Fruit fly (Drosophila melanogaster) whole organism, larva: ENCODE measurements around the gene Pgant7.
A peak's percentile ranks its signal among the peaks of the same experiment; 100 is the strongest.

Experiments
- noc ChIP-seq: fragments of 200-800 bp; sonication (Bioruptor generic); optimal IDR thresholded peaks from 3 replicates; lab custom pipeline; 2019; ENCODE audit warnings: missing biosample characterization, mild to moderate bottlenecking, missing genetic modification characterization, moderate library complexity

Pgant7 gene

DNA sequence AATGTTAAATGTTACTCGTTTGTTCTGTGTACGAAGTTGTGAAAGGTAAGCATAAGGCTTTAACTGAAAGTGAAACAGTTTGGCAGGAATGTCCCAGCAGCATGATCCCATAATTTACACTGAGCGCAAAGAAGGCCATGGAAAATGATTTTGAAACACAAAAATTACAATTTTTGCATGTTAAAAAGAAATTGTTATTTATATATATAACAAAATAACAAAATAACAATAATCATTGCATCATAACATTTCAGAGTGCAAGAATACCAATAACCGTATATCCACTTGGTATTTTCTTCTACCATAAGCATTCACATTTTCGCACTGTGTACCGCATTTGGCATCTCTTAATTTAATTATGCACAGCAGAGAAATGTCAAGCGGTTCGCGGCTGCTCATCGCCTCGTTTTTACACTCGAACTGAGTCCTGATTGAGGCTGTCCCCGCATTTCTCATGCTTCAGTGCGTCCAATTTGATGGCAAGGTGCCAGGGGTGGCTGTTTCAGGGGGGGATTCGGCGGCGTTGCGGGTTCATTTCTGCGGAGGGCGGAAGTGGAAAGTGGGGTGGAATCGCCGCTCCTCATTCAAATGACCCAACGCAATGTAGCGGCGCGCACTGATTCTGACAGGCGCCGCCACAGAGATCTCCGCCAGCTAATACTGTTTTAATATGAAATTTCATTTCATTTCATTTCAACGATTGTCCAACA is 22.8 kb upstream of the Pgant7 start, which contains the start of gene CG6481:
CG6481 (minus strand) TSS at position 51 of the 710 bp plus-strand sequence.
- TF ChIP-seq noc = no peak

DNA sequence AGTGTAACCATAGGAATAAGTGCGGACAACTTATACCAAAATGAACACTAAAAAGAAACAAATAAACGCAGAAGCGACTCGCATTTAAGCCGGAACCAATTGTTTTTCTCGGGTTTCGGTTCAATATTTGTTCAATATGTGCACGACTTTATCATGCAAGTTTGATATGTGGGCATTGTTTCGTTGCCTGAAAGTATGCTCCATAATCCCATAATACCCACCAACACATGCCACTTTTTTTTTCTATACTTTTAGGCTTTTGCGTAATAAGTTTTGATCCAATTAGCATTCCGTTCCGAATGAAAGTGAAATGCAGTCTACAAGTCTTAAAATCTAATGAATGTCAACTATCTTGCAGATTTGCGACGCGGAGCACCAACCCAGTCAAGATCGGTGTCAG is 20.6 kb upstream of the Pgant7 start:
- no peak for TF ChIP-seq noc

DNA sequence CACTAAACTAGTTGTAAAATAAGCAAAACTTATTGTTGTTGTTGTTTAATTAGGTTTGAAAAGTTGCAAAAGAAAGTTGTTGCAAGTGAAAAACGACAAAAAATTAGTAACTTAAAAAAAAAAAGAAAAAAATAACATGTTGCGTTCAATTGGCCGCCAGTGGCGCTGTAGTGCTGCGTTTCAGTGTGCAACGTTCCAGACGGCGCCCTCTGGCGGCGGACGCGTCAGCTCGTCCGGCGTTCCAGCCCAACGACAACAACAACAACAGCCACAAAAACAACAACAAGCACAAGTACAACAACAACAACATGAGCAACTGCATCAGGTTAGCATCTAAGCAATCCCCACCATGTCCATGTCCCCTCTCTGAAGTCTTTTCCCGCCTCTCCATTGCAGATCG is 17.6 kb upstream of the Pgant7 start:
- TF ChIP-seq noc = no peak

DNA sequence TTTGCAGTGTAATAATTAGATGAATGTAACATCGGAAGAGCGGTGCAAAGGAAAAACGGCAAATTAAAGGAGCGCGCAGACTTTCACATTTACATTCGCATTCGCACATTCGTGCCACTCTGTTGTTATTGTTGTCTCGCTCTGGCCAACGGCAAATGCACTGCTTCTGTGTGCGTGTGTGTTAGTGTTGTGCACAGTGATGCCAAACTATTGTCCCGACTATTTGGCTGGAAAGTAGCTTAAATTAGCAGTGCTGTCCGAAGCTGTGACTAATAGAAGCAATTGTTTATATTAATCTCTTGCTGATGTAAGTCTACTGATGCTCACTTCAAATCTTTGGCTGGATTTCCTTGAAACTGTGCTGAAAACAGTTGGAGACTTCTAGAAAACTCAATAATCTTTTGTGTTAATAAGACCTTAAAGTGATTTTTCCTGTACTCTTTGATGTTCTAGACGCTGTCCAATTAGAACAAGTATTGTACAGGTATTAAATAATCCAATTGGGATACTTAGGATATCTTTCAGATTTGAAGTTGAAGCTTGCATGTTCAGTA is 16.3 kb upstream of the Pgant7 start:
- TF ChIP-seq noc = no peak

DNA sequence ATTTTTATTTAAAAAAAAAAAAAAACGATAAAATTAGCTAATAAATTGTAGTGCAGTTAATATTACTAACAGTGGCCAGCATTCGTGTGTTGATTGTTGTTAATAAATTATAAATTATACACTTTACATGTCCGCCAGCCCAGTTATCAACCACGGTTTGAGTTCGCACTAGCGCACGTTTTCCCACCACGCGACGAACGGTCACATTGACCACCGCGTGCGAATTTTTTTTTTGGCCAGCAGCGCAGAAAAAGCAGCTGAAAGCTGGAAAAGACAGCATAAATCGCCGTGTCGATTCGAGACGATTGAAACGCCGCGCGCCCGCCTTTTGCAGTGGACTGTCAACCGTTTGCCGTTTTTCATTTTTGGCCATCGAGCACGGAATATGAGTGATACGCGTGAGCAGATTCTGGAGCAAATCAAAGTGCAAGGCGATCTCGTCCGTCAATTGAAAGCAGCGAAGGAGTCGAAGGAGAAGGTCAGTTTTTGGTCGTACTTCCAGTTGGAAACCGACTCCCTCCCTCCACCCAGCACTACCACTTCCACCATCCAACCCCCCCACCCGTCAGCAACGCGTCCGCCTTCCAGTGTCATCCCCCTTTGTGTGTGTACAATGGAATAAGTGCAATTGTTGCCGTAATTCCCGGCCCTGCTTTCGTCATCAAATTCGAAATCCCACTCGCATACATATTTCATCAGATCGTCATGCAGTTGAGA is 15.6 kb upstream of the Pgant7 start, which contains the start of the genes Bx and HisRS:
Bx (plus strand) TSS at position 224 of the 717 bp plus-strand sequence.
HisRS (plus strand) TSS at position 224 of the 717 bp plus-strand sequence.
- no peak for TF ChIP-seq noc

DNA sequence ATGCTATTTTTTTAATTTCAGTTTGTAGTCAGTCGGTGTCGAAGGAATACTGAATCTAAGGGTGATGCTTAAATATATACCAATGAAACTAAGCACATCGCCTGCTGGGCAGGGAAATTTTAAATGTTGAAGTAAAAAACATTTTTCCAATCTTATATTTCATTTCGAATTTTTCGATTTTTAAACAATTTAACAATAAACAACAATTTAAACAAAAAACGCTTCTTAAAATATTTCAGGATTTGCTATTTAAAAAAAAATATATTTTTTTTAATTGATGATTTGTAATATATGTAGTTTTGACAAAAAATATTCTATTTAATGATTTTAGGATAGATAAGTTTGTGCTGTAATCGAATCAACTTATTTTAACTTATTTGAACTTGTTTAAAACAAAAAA is 15.0 kb upstream of the Pgant7 start, which contains the start of gene CG6470:
CG6470 (minus strand) TSS at position 101 of the 400 bp plus-strand sequence.
- no peak for TF ChIP-seq noc

DNA sequence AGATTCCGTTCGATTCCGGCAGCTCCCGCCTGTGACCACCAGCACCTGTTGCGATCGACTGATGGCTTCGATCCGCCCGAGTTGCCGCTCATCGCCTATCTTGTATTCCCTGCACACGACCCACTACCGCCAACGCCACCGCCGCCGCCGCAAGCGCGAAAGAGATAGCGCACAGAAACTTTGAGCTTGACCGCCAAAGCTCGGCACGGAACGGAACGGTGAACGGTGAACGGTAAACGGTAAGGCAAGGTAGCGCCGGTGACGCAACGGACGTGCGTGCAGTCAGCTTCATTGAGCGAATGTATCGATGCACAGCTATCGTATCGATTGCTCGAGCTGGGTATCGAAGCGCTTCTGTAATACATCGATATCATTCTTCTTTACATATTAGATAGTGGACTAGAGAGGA is 12.5 kb upstream of the Pgant7 start, which contains the start of gene Ggt-1:
Ggt-1 (minus strand) TSS at position 251 of the 409 bp plus-strand sequence.
- TF ChIP-seq noc = no peak

DNA sequence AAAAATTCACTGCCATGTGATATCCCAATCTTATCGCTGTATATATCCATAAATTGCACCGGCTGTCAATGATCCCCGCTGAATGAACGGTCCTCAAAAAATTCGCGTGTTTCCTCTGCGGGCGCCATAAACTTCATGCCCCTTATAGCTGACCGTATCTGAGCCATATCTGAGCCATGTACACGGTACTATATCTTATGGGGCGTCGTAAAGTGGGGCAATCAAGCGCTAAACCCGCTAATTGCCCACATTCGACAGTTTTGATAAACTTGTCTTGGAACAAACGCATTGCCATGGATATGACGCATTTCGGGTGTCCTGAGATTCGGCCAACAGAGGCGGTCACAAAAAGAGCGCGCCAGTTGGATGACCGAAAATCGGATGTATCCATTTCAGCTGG is 11.1 kb upstream of the Pgant7 start:
- no peak for TF ChIP-seq noc

DNA sequence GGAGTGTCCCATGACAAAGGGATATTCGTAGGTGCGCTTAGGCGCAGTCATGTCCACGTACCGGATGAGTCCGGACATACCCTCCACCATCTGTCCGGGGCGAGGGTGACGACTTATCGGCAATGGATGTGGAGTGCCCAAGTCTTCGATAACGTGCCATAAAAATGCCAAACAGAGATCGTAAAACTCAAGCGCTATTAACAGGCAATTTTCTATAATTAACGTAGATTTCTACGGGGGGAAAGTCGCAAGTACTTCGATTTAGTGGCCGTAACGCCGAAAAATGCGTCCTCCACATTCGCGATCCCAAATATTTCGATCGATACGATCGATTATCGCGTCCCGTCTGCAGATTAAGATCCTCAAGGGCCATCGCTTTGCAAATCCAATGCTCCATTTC is 9.6 kb upstream of the Pgant7 start:
- TF ChIP-seq noc = no peak

DNA sequence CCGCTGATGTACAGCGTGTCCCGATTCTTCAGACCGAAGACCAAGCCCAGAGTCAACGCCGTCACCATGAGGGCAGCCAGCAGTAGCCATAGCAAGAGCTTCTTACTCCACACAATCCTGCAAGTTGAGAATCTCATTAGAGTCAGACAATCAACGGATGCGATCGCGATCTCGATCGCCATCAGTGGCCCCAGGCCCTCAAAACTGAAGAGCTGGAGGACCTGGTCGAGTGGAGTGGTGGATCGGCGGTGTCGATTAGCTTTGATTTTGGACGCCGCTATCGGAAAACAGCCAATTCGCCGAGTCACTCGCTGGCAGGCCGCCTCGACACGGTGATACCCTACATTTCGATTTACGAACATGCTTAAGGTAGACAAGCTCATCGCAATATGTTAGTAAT is 8.8 kb upstream of the Pgant7 start:
- TF ChIP-seq noc = no peak

DNA sequence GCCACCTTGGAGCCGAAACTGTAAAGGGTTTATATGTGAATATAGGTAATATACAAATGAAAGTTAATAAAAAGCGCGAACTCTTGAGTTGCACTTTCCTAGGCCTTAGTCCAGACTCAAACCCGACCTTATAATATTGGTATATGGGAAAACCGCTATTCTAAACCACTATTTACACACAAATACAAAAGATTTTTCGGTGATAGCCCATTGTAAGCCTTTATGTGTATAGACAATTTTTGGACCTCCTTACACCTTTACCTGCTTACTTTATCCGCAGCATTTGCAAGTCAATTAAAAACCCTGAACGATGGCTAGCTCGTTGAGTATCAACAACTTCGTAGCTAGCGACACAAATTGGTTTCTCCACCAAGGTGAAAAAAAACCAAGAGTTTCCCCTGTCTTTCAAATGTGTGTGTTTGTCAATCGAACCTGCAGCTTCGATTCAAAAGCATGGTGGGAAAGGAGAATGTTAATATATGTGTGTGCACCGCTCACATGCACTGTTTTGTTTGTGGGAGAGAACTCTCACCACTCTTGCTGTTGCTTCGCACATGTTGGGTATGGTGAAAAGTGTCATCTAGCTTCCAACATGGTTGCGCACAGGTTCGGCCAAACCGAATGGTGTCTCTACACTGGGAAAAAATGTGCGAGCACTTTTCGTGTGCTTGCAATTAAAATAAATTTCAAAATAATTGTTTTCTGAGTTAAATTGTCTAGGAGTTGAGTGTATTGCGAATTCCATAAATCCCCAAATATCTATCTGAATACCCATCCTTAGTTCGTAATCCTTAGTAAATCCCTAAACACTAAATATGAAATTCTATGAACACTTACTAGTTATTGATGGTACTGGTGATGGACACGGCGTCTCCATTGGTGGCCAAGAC is 7.1 kb upstream of the Pgant7 start:
- TF ChIP-seq noc = no peak

DNA sequence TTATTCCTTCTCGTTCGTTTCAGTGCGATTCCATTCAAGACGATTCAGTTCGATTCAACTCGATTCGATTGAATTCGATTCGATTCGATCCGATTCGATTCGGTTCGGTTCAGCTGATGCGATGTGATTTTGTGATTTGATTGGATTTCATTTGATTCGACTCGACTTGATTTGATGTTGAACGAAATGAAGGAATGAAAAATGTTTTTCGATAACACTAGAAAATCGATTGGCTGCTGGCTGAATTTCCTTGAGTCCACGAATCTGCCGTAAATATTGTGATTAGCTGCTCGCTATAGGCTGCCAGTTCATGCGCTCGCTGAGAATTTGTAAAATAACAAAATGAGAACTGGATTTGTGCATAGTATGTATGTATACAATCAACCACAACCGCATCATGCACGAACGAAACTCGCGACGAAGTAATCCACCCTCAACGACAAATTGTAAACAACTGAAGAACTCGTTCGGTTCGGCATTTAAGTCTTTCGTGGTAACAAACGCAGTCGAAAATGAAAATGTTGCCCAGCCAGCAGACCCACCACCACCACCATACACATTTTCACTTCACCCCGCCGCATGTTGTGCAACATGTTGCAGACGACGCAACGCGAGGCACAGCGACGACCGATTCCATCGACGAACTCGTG is 5.3 kb upstream of the Pgant7 start, which contains the start of gene Wnt5:
Wnt5 (minus strand) TSS at position 458 of the 650 bp plus-strand sequence.
- TF ChIP-seq noc = no peak

DNA sequence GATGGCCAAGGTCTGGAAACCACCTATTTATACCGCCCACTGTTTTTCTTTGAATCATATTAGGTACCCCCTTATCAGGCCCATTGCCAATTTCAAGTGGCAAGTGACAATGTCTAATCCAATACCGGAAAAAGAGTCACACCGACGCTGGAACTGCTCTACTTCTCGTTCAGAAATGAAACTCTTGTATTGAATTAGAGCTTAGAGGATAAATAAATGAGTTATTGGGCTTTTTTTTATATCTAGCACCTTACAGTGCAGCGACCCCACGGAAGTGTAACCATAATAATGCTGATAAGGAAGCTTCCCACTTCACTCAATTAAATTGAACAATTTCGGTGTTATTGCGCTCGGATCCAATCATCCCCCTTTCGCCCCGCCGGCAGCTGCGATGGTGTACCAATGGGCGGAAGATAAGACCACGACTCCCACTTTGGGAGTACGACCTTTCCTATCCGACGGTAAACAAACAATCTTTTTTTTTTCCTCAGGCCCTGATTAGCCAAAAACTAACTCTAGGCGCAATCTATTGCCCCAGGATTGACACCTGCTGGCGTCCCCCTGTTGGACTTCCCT is 5.5 kb downstream of the Pgant7 start, which contains the start of gene CG15043:
CG15043 (minus strand) TSS at position 4 of the 576 bp plus-strand sequence.
- peak; percentile 62 for TF ChIP-seq noc

DNA sequence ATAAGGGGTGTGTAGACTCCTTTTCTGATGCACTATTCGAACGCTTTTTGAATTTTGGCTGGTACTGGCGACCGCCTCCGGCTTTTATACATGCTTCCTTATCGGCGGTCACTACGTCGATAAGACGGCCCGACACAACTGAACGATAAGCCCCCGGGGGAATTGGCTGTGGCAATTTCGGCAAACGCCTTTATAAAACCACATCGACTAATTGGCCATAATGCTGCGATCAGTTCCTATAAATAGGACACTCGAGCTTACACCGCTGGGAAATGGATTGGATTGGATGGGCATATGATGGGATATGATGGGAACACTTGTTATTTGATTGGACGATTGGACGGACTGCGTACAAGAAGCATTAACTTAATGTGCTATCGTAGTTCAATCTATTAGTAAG is 7.8 kb downstream of the Pgant7 start, which contains the start of gene CG15044:
CG15044 (minus strand) TSS at position 66 of the 400 bp plus-strand sequence.
- TF ChIP-seq noc = no peak

DNA sequence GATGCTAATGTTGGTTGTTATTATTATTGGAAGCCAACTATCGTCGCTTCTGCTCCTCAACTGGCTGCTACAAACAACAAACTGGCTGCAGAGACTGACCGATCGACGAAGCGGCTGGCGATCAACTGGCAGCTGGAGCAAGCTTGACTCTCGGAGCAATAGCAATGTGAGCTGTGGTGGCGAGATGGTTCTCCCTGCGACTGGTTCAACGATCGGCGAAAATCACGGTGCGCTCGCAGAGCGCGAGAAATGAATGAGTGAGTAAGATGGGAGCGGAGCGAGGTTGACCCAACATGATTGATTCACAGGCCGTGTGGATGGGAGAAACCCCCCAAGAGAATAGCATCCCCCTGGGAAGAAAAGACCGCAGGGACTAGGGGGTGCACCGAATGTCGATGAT is 10.3 kb downstream of the Pgant7 start, which contains the start of gene CG15046:
CG15046 (minus strand) TSS at position 112 of the 400 bp plus-strand sequence.
- TF ChIP-seq noc = no peak
